Worm (Caenorhabditis elegans) whole organism, young adult: ENCODE measurements around the gene lrch-1.

ENCODE experiments used
- B0019.2 ChIP-seq: fragments of 200-800 bp; sonication (Bioruptor generic); conservative IDR thresholded peaks from 2 replicates; pipeline ENCODE4 v1.3.6; 2022; ENCODE audit warnings: missing genetic modification reagents, missing genetic modification characterization, missing compliant biosample characterization
- B0261.1 ChIP-seq: sonication (generic microtip); optimal IDR thresholded peaks from 2 replicates; lab custom pipeline; 2016; ENCODE audit warnings: mild to moderate bottlenecking, missing genetic modification characterization, moderate library complexity, missing compliant biosample characterization
- C17E4.6 ChIP-seq: fragments of 200-800 bp; sonication (Bioruptor generic); IDR thresholded peaks from 2 replicates; pipeline ENCODE4 v1.3.6; 2022; ENCODE audit warnings: missing genetic modification reagents, missing genetic modification characterization, missing compliant biosample characterization
- D2030.7 ChIP-seq: fragments of 200-800 bp; sonication (Bioruptor generic); IDR thresholded peaks from 2 replicates; pipeline ENCODE4 v1.3.6; 2022; ENCODE audit warnings: missing genetic modification reagents, missing genetic modification characterization, missing compliant biosample characterization
- F10E7.11 ChIP-seq: sonication (generic microtip); optimal IDR thresholded peaks from 2 replicates; lab custom pipeline; 2017; ENCODE audit warnings: mild to moderate bottlenecking, missing genetic modification characterization, moderate library complexity, missing compliant biosample characterization
- F22D6.2 ChIP-seq: sonication (generic microtip); optimal IDR thresholded peaks from 2 replicates; lab custom pipeline; 2016; ENCODE audit warnings: mild to moderate bottlenecking, missing genetic modification characterization, missing compliant biosample characterization
- F23B12.7 ChIP-seq: sonication (generic microtip); optimal IDR thresholded peaks from 2 replicates; lab custom pipeline; 2017; ENCODE audit warnings: missing genetic modification characterization, mild to moderate bottlenecking, missing compliant biosample characterization, antibody characterized with exemption, moderate library complexity; ENCODE audit not compliant: insufficient read depth
- F39B2.1 ChIP-seq: fragments of 200-800 bp; sonication (Bioruptor generic); IDR thresholded peaks from 2 replicates; pipeline ENCODE4 v1.3.6; 2022; ENCODE audit warnings: missing genetic modification reagents, missing genetic modification characterization, missing compliant biosample characterization
- F52B5.7 ChIP-seq: sonication (generic microtip); optimal IDR thresholded peaks from 2 replicates; lab custom pipeline; 2016; ENCODE audit warnings: mild to moderate bottlenecking, missing genetic modification characterization, missing compliant biosample characterization
- F55B11.4 ChIP-seq: sonication (generic microtip); optimal IDR thresholded peaks from 2 replicates; lab custom pipeline; 2016; ENCODE audit warnings: missing compliant biosample characterization, missing genetic modification characterization, borderline replicate concordance; ENCODE audit not compliant: insufficient read depth
- F57A8.1 ChIP-seq: fragments of 200-800 bp; sonication (Bioruptor generic); optimal IDR thresholded peaks from 2 replicates; lab custom pipeline; 2018; ENCODE audit warnings: mild to moderate bottlenecking, missing genetic modification characterization, moderate library complexity, missing compliant biosample characterization
- F57C9.4 ChIP-seq: sonication (generic microtip); optimal IDR thresholded peaks from 2 replicates; lab custom pipeline; 2017; ENCODE audit warnings: mild to moderate bottlenecking, missing genetic modification characterization, missing compliant biosample characterization
- akir-1 ChIP-seq: fragments of 200-800 bp; sonication (Bioruptor generic); optimal IDR thresholded peaks from 2 replicates; lab custom pipeline; 2018; ENCODE audit warnings: mild to moderate bottlenecking, missing genetic modification characterization, moderate library complexity, missing compliant biosample characterization
- aptf-3 ChIP-seq: fragments of 200-800 bp; sonication (Bioruptor generic); IDR thresholded peaks from 2 replicates; pipeline ENCODE4 v1.3.6; 2022; ENCODE audit warnings: missing genetic modification characterization, missing compliant biosample characterization
- atf-7 ChIP-seq: sonication (generic microtip); optimal IDR thresholded peaks from 2 replicates; lab custom pipeline; 2017; ENCODE audit warnings: mild to moderate bottlenecking, missing genetic modification characterization, missing compliant biosample characterization
- athp-1 ChIP-seq: sonication (generic microtip); optimal IDR thresholded peaks from 2 replicates; lab custom pipeline; 2017; ENCODE audit warnings: mild to moderate bottlenecking, missing genetic modification characterization, missing compliant biosample characterization
- attf-3 ChIP-seq: fragments of 200-800 bp; sonication (Bioruptor generic); conservative IDR thresholded peaks from 2 replicates; pipeline ENCODE4 v1.3.6; 2022; ENCODE audit warnings: missing genetic modification reagents, missing genetic modification characterization, missing compliant biosample characterization
- attf-6 ChIP-seq: fragments of 200-800 bp; sonication (Bioruptor generic); IDR thresholded peaks from 2 replicates; pipeline ENCODE4 v1.3.6; 2022; ENCODE audit warnings: missing genetic modification reagents, missing genetic modification characterization, missing compliant biosample characterization
- bed-2 ChIP-seq: fragments of 200-800 bp; sonication (Bioruptor generic); IDR thresholded peaks from 2 replicates; pipeline ENCODE4 v1.3.6; 2022; ENCODE audit warnings: missing genetic modification reagents, missing genetic modification characterization, missing compliant biosample characterization
- cebp-2 ChIP-seq: fragments of 200-800 bp; sonication (Bioruptor generic); IDR thresholded peaks from 2 replicates; pipeline ENCODE4 v1.3.6; 2022; ENCODE audit warnings: missing genetic modification characterization, missing compliant biosample characterization
- ceh-40 ChIP-seq: fragments of 200-800 bp; sonication (Bioruptor generic); IDR thresholded peaks from 2 replicates; pipeline ENCODE4 v1.3.6; 2022; ENCODE audit warnings: missing genetic modification characterization, missing compliant biosample characterization
- egl-18 ChIP-seq: fragments of 200-800 bp; sonication (Bioruptor generic); IDR thresholded peaks from 2 replicates; pipeline ENCODE4 v1.3.6; 2022; ENCODE audit warnings: missing genetic modification reagents, missing genetic modification characterization, missing compliant biosample characterization
- egl-44 ChIP-seq: fragments of 200-800 bp; sonication (Bioruptor generic); IDR thresholded peaks from 2 replicates; pipeline ENCODE4 v1.3.6; 2022; ENCODE audit warnings: missing genetic modification reagents, missing genetic modification characterization, missing compliant biosample characterization
- ekl-4 ChIP-seq: fragments of 200-800 bp; sonication (Bioruptor generic); IDR thresholded peaks from 2 replicates; pipeline ENCODE4 v1.3.6; 2022; ENCODE audit warnings: missing genetic modification reagents, missing genetic modification characterization, missing compliant biosample characterization
- fkh-3 ChIP-seq: sonication (generic microtip); optimal IDR thresholded peaks from 2 replicates; lab custom pipeline; 2016; ENCODE audit warnings: mild to moderate bottlenecking, missing genetic modification characterization, missing compliant biosample characterization
- gei-17 ChIP-seq: fragments of 200-800 bp; sonication (Bioruptor generic); optimal IDR thresholded peaks from 2 replicates; lab custom pipeline; 2018; ENCODE audit warnings: mild to moderate bottlenecking, missing genetic modification characterization, missing compliant biosample characterization
- hsf-1 ChIP-seq: fragments of 200-800 bp; sonication (Bioruptor generic); IDR thresholded peaks from 2 replicates; pipeline ENCODE4 v1.3.6; 2022; ENCODE audit warnings: missing genetic modification reagents, missing genetic modification characterization, missing compliant biosample characterization
- let-607 ChIP-seq, 2 experiments: fragments of 200-800 bp in 1 of 2; sonication (Bioruptor generic) in 1 of 2; sonication (generic microtip) in 1 of 2; optimal IDR thresholded peaks; 2 replicates each; lab custom pipeline; 2016 to 2018; ENCODE audit warnings: mild to moderate bottlenecking in 2 of 2, missing compliant biosample characterization in 2 of 2, missing genetic modification characterization in 2 of 2, moderate library complexity in 2 of 2, missing genotype in 1 of 2
- lin-26 ChIP-seq: fragments of 200-800 bp; sonication (Bioruptor generic); IDR thresholded peaks from 2 replicates; pipeline ENCODE4 v1.3.6; 2022; ENCODE audit warnings: missing genetic modification reagents, missing genetic modification characterization, missing compliant biosample characterization
- lin-54 ChIP-seq: fragments of 200-800 bp; sonication (Bioruptor generic); optimal IDR thresholded peaks from 2 replicates; lab custom pipeline; 2018; ENCODE audit warnings: mild to moderate bottlenecking, missing genetic modification characterization, missing compliant biosample characterization
- lir-1 ChIP-seq: fragments of 200-800 bp; sonication (Bioruptor generic); conservative IDR thresholded peaks from 2 replicates; pipeline ENCODE4 v1.3.6; 2022; ENCODE audit warnings: missing genetic modification reagents, missing genetic modification characterization, missing compliant biosample characterization
- lsl-1 ChIP-seq: fragments of 200-800 bp; sonication (Bioruptor generic); optimal IDR thresholded peaks from 2 replicates; lab custom pipeline; 2018; ENCODE audit warnings: mild to moderate bottlenecking, missing genetic modification characterization, moderate library complexity, missing compliant biosample characterization
- lsy-27 ChIP-seq: sonication (generic microtip); optimal IDR thresholded peaks from 2 replicates; lab custom pipeline; 2017; ENCODE audit warnings: missing genetic modification characterization, mild to moderate bottlenecking, missing compliant biosample characterization, antibody characterized with exemption, missing genotype, borderline replicate concordance; ENCODE audit not compliant: insufficient read depth
- madf-10 ChIP-seq: sonication (generic microtip); optimal IDR thresholded peaks from 2 replicates; lab custom pipeline; 2016; ENCODE audit warnings: mild to moderate bottlenecking, missing genetic modification characterization, missing compliant biosample characterization
- mes-4 ChIP-seq: sonication (generic microtip); optimal IDR thresholded peaks from 2 replicates; lab custom pipeline; 2016; ENCODE audit warnings: missing genotype, missing genetic modification characterization, missing compliant biosample characterization
- nhr-90 ChIP-seq: sonication (generic microtip); optimal IDR thresholded peaks from 2 replicates; lab custom pipeline; 2016; ENCODE audit warnings: missing genotype, mild to moderate bottlenecking, missing genetic modification characterization, missing compliant biosample characterization
- pbrm-1 ChIP-seq: fragments of 200-800 bp; sonication (Bioruptor generic); IDR thresholded peaks from 2 replicates; pipeline ENCODE4 v1.3.6; 2022; ENCODE audit warnings: missing genetic modification reagents, missing genetic modification characterization, missing compliant biosample characterization
- rec-8 ChIP-seq, 2 experiments: sonication (generic microtip); optimal IDR thresholded peaks; 2 replicates each; lab custom pipeline; 2016; ENCODE audit warnings: mild to moderate bottlenecking in 2 of 2, missing genetic modification characterization in 2 of 2, missing genetic modification reagents in 2 of 2, missing genotype in 2 of 2, missing biosample characterization in 1 of 2, missing compliant biosample characterization in 1 of 2, moderate library complexity in 1 of 2
- repo-1 ChIP-seq: sonication (generic microtip); optimal IDR thresholded peaks from 2 replicates; lab custom pipeline; 2017; ENCODE audit warnings: mild to moderate bottlenecking, missing genetic modification characterization, missing compliant biosample characterization
- rpc-1 ChIP-seq, 2 experiments: fragments of 150-350 bp in 1 of 2; sonication (generic microtip) in 1 of 2; optimal IDR thresholded peaks; 2 replicates each; lab custom pipeline; 2014 to 2018; ENCODE audit warnings: missing biosample characterization in 1 of 2, missing genetic modification characterization in 1 of 2, missing genetic modification reagents in 1 of 2, missing genotype in 1 of 2
- snpc-1.3 ChIP-seq: sonication (generic microtip); optimal IDR thresholded peaks from 2 replicates; lab custom pipeline; 2017; ENCODE audit warnings: missing genetic modification characterization, mild to moderate bottlenecking, missing compliant biosample characterization, antibody characterized with exemption, moderate library complexity, missing genotype, missing genetic modification reagents; ENCODE audit not compliant: insufficient read depth
- sptf-2 ChIP-seq: fragments of 200-800 bp; sonication (Bioruptor generic); optimal IDR thresholded peaks from 2 replicates; lab custom pipeline; 2018; ENCODE audit warnings: mild to moderate bottlenecking, missing genetic modification characterization, missing compliant biosample characterization
- tbp1 ChIP-seq: fragments of 200-800 bp; sonication (Bioruptor generic); optimal IDR thresholded peaks from 2 replicates; lab custom pipeline; 2018; ENCODE audit warnings: mild to moderate bottlenecking, missing genetic modification characterization, missing compliant biosample characterization
- ztf-22 ChIP-seq: fragments of 200-800 bp; sonication (Bioruptor generic); optimal IDR thresholded peaks from 2 replicates; lab custom pipeline; 2018; ENCODE audit warnings: mild to moderate bottlenecking, missing genetic modification characterization, moderate library complexity, missing compliant biosample characterization
- ztf-25 ChIP-seq: fragments of 200-800 bp; sonication (Bioruptor generic); IDR thresholded peaks from 2 replicates; pipeline ENCODE4 v1.3.6; 2022; ENCODE audit warnings: missing genetic modification reagents, missing genetic modification characterization, missing compliant biosample characterization
- ztf-28 ChIP-seq: fragments of 200-800 bp; sonication (Bioruptor generic); IDR thresholded peaks from 2 replicates; pipeline ENCODE4 v1.3.6; 2022; ENCODE audit warnings: missing genetic modification reagents, missing genetic modification characterization, missing compliant biosample characterization
- ztf-6 ChIP-seq: fragments of 200-800 bp; sonication (Bioruptor generic); IDR thresholded peaks from 2 replicates; pipeline ENCODE4 v1.3.6; 2022; ENCODE audit warnings: missing genetic modification reagents, missing genetic modification characterization, missing compliant biosample characterization

lrch-1 gene

ce11 chrX:6207687-6208088 is 8.8 kb downstream of the lrch-1 start, which contains the start of gene T13C5.6 (continued):
- TF ChIP-seq D2030.7 (GFP tag; lab: Robert Waterston, UW) (peak; percentile 43; the same call in 1 of the 2 replicates), nhr-90 (tag; lab: Kevin White, UChicago) (peak; percentile 91), atf-7 (peak; percentile 87), egl-18 (GFP tag; lab: Robert Waterston, UW) (peak; percentile 65; the same call in 1 of the 2 replicates), ceh-40 (GFP tag; lab: Robert Waterston, UW) (no peak), ztf-25 (GFP tag; lab: Robert Waterston, UW) (peak; percentile 87), attf-6 (no peak), pbrm-1 (GFP tag; lab: Robert Waterston, UW) (peak; percentile 81), bed-2 (GFP tag; lab: Robert Waterston, UW) (peak; percentile 76; the same call in 1 of the 2 replicates), athp-1 (tag; lab: Kevin White, UChicago) (peak; percentile 72), rpc-1 (optimal IDR thresholded peaks at IDR 0.05; lab: Kevin White, UChicago) (peak; percentile 91), rpc-1 (tag; optimal IDR thresholded peaks at IDR 0.05; lab: Kevin White, UChicago) (peak; percentile 70), lin-54 (GFP tag; lab: Kevin White, UChicago) (peak; percentile 69), F57C9.4 (tag; lab: Kevin White, UChicago) (peak; percentile 91), lsl-1 (peak; percentile 22), madf-10 (tag; lab: Kevin White, UChicago) (peak; percentile 85), snpc-1.3 (peak; percentile 81), rec-8 (tag; optimal IDR thresholded peaks at IDR 0.05; lab: Kevin White, UChicago) (peak; percentile 78 to 93), F10E7.11 (tag; lab: Kevin White, UChicago) (no peak), sptf-2 (peak; percentile 67), lir-1 (GFP tag; lab: Robert Waterston, UW) (peak; percentile 81), ekl-4 (peak; percentile 87), repo-1 (tag; lab: Kevin White, UChicago) (peak; percentile 93), akir-1 (GFP tag; lab: Kevin White, UChicago) (peak; percentile 79), hsf-1 (GFP tag; lab: Robert Waterston, UW) (0 out of 2 replicates have a peak, but pooled peaks have one; percentile 22), ztf-28 (GFP tag; lab: Robert Waterston, UW) (0 out of 2 replicates have a peak, but pooled peaks have one; percentile 44), F57A8.1 (GFP tag; lab: Kevin White, UChicago) (peak; percentile 77), egl-44 (peak; percentile 88), gei-17 (peak; percentile 87), ztf-22 (peak; percentile 46), F39B2.1 (no peak), B0019.2 (GFP tag; lab: Robert Waterston, UW) (no peak), mes-4 (peak; percentile 87), F55B11.4 (tag; lab: Kevin White, UChicago) (no peak), let-607 (tag; optimal IDR thresholded peaks at IDR 0.05; lab: Kevin White, UChicago) (peak; percentile 80 to 84), F23B12.7 (tag; lab: Kevin White, UChicago) (peak; percentile 84), tbp1 (GFP tag; lab: Kevin White, UChicago) (peak; percentile 92), cebp-2 (GFP tag; lab: Robert Waterston, UW) (peak; percentile 93), B0261.1 (tag; lab: Kevin White, UChicago) (peak; percentile 92), attf-3 (GFP tag; lab: Robert Waterston, UW) (no peak; the same call in 1 of the 2 replicates), F52B5.7 (tag; lab: Kevin White, UChicago) (peak; percentile 89), lsy-27 (peak; percentile 30), fkh-3 (peak; percentile 76), ztf-6 (GFP tag; lab: Robert Waterston, UW) (0 out of 2 replicates have a peak, but pooled peaks have one; percentile 58), F22D6.2 (peak; percentile 83), lin-26 (peak; percentile 78), C17E4.6 (GFP tag; lab: Robert Waterston, UW) (peak; percentile 26; the same call in 1 of the 2 replicates), aptf-3 (GFP tag; lab: Robert Waterston, UW) (peak; percentile 66; the same call in 1 of the 2 replicates)
